Worm (Caenorhabditis elegans): ENCODE results near the gene F59A2.5.

F59A2.5 gene

DNA sequence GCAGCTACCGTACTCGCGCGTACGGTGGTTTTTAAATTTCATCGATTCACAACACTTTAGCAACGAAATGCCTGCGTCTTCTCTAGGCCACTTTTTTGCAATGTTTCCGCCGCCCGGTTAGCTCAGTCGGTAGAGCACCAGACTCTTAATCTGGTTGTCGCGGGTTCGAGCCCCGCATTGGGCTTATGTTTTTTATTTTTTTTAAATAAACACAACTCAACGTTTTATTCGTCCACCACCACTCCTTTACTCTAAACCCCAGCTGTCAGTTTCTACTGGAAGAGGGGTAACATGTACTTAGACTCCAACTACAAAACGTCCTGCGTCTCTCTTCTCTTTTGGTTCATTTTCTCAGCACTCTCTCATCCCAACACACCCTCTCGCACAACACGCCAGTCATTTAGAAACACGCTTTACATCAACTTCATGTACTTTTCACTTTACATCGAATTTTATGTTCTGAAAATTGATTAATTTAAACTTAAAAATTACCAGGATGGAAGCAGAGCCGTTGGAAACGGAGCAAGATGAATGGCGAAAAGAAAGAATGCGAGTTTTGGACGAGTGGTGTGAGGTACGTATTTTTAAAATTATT lies 15.1 kb upstream of the F59A2.5 start, which contains the start of the genes elmd-1 and hecw-1 (continued):
- TF ChIP-seq Y67H2A.10 (GFP tag; conservative IDR thresholded peaks at IDR 0.05): 0 out of 2 replicates have a peak, but pooled peaks have one; percentile 16
- no peak for TF ChIP-seq nfya-2 (GFP tag; IDR thresholded peaks at IDR 0.05)
- peak; percentile 13 for TF ChIP-seq ztf-26 (tag; optimal IDR thresholded peaks at IDR 0.05)
- peak; percentile 80; the same call in 1 of the 2 replicates for TF ChIP-seq ztf-25 (GFP tag; IDR thresholded peaks at IDR 0.05)
- no peak for TF ChIP-seq C06A6.2 (GFP tag; conservative IDR thresholded peaks at IDR 0.05)
- TF ChIP-seq nhr-90 (tag; optimal IDR thresholded peaks at IDR 0.05): peak; percentile 77
- peak; percentile 54 for TF ChIP-seq madf-8 (GFP tag; conservative IDR thresholded peaks at IDR 0.05)
- TF ChIP-seq attf-5 (GFP tag; optimal IDR thresholded peaks at IDR 0.05): peak; percentile 56
- peak; percentile 70; the same call in 1 of the 2 replicates for TF ChIP-seq pbrm-1 (GFP tag; IDR thresholded peaks at IDR 0.05)
- peak; percentile 78 for TF ChIP-seq F33H1.4 (GFP tag; IDR thresholded peaks at IDR 0.05)

- no peak for TF ChIP-seq ztf-25 (GFP tag; IDR thresholded peaks at IDR 0.05)
- peak; percentile 87 for TF ChIP-seq ceh-91 (GFP tag; IDR thresholded peaks at IDR 0.05)
- no peak for TF ChIP-seq F55B11.4 (tag; optimal IDR thresholded peaks at IDR 0.05; ENCODE audit: borderline replicate concordance, insufficient read depth)
- TF ChIP-seq him-1 (tag; optimal IDR thresholded peaks at IDR 0.05): peak; percentile 83
- no peak for TF ChIP-seq egl-18 (GFP tag; IDR thresholded peaks at IDR 0.05)
- TF ChIP-seq ceh-100 (GFP tag; IDR thresholded peaks at IDR 0.05): 0 out of 2 replicates have a peak, but pooled peaks have one; percentile 27
- TF ChIP-seq Y95B8A.8 (GFP tag; IDR thresholded peaks at IDR 0.05): 0 out of 2 replicates have a peak, but pooled peaks have one; percentile 22
- peak; percentile 71 for TF ChIP-seq mcd-1 (GFP tag; IDR thresholded peaks at IDR 0.05)
- TF ChIP-seq hmg-20 (GFP tag; IDR thresholded peaks at IDR 0.05): no peak
- peak; percentile 71 for TF ChIP-seq efl-1 (GFP tag; optimal IDR thresholded peaks at IDR 0.05)
- TF ChIP-seq ets-4 (GFP tag; optimal IDR thresholded peaks at IDR 0.05): no peak
- TF ChIP-seq B0019.2 (GFP tag; conservative IDR thresholded peaks at IDR 0.05): 0 out of 2 replicates have a peak, but pooled peaks have one; percentile 7
- TF ChIP-seq athp-1 (tag; optimal IDR thresholded peaks at IDR 0.05): peak; percentile 62
- TF ChIP-seq F37B4.10 (GFP tag; IDR thresholded peaks at IDR 0.05): no peak
- peak; percentile 49 for TF ChIP-seq tbp1 (GFP tag; optimal IDR thresholded peaks at IDR 0.05)
- TF ChIP-seq zfh-2 (GFP tag; conservative IDR thresholded peaks at IDR 0.05): no peak
- peak; percentile 85 for TF ChIP-seq F49E8.2 (tag; optimal IDR thresholded peaks at IDR 0.05; ENCODE audit: insufficient read depth)
- no peak for TF ChIP-seq nhr-179 (tag; optimal IDR thresholded peaks at IDR 0.05)
- TF ChIP-seq repo-1 (tag; optimal IDR thresholded peaks at IDR 0.05): no peak
- TF ChIP-seq lsy-27 (tag; optimal IDR thresholded peaks at IDR 0.05; ENCODE audit: borderline replicate concordance, insufficient read depth): no peak
- no peak for TF ChIP-seq nhr-27 (tag; optimal IDR thresholded peaks at IDR 0.05)
- TF ChIP-seq lin-40 (tag; optimal IDR thresholded peaks at IDR 0.05): no peak
- peak; percentile 91 for TF ChIP-seq madf-8 (GFP tag; conservative IDR thresholded peaks at IDR 0.05)
- TF ChIP-seq hsf-1 (GFP tag; IDR thresholded peaks at IDR 0.05): peak; percentile 61
- TF ChIP-seq ccch-3 (GFP tag; optimal IDR thresholded peaks at IDR 0.05): no peak
- peak; percentile 91 for TF ChIP-seq lin-54 (GFP tag; optimal IDR thresholded peaks at IDR 0.05)
- TF ChIP-seq unc-62 (GFP tag; optimal IDR thresholded peaks at IDR 0.05): no peak
- peak; percentile 65 for TF ChIP-seq snpc-3.4 (tag; optimal IDR thresholded peaks at IDR 0.05)
- TF ChIP-seq hrde-1 (tag; optimal IDR thresholded peaks at IDR 0.05; ENCODE audit: borderline replicate concordance): peak; percentile 9
- no peak for TF ChIP-seq lin-26 (GFP tag; IDR thresholded peaks at IDR 0.05)
- no peak for TF ChIP-seq F57C9.4 (tag; optimal IDR thresholded peaks at IDR 0.05)
- no peak for TF ChIP-seq ztf-22 (GFP tag; optimal IDR thresholded peaks at IDR 0.05)
- TF ChIP-seq F23B12.7 (tag; optimal IDR thresholded peaks at IDR 0.05; ENCODE audit: insufficient read depth): no peak
- TF ChIP-seq nfya-2 (GFP tag; IDR thresholded peaks at IDR 0.05): no peak
- 0 out of 2 replicates have a peak, but pooled peaks have one; percentile 36 for TF ChIP-seq nfyb-1 (GFP tag; IDR thresholded peaks at IDR 0.05)
- TF ChIP-seq ztf-3 (GFP tag; optimal IDR thresholded peaks at IDR 0.05): no peak
- TF ChIP-seq Y67H2A.10 (GFP tag; conservative IDR thresholded peaks at IDR 0.05): no peak
- peak; percentile 93 for TF ChIP-seq D2030.7 (GFP tag; IDR thresholded peaks at IDR 0.05)
- no peak for TF ChIP-seq chd-7 (tag; optimal IDR thresholded peaks at IDR 0.05)
These were observed 14.5 kb upstream of the F59A2.5 start for ce11 chrIII:3390144-3390543.

Data from whole organism, young adult.